Fruit fly (Drosophila melanogaster) whole organism, embryonic: ENCODE results near the gene Sfp33A3.

ENCODE experiments used
- Bgb ChIP-seq: fragments of 200-800 bp; sonication (Bioruptor generic); IDR thresholded peaks from 2 replicates; pipeline ENCODE4 v1.3.6; 2022; ENCODE audit warnings: missing biosample characterization, missing genetic modification characterization; ENCODE audit not compliant: partially characterized antibody
- CG1024 ChIP-seq: fragments of 200-800 bp; sonication (Bioruptor generic); IDR thresholded peaks from 2 replicates; pipeline ENCODE4 v1.3.6; 2022; ENCODE audit warnings: missing biosample characterization, missing genetic modification characterization
- CG10267 ChIP-seq: fragments of 200-800 bp; sonication (Bioruptor generic); optimal IDR thresholded peaks from 2 replicates; lab custom pipeline; 2018; ENCODE audit warnings: missing biosample characterization, mild to moderate bottlenecking, missing genetic modification characterization, moderate library complexity
- CG11093 ChIP-seq: fragments of 200-800 bp; sonication (Bioruptor generic); IDR thresholded peaks from 3 replicates; pipeline ENCODE4 v1.3.6; 2022; ENCODE audit warnings: missing biosample characterization, missing genetic modification characterization
- CG11398 ChIP-seq: fragments of 200-800 bp; sonication (Bioruptor generic); optimal IDR thresholded peaks from 2 replicates; lab custom pipeline; 2016; ENCODE audit warnings: missing biosample characterization, missing genetic modification characterization
- CG12071 ChIP-seq: fragments of 200-800 bp; sonication (Bioruptor generic); optimal IDR thresholded peaks from 3 replicates; lab custom pipeline; 2018; ENCODE audit warnings: missing biosample characterization, mild to moderate bottlenecking, missing genetic modification characterization
- CG12299 ChIP-seq: fragments of 200-800 bp; sonication (Bioruptor generic); optimal IDR thresholded peaks from 2 replicates; lab custom pipeline; 2018; ENCODE audit warnings: missing biosample characterization, mild to moderate bottlenecking, missing genetic modification characterization
- CG14860 ChIP-seq: fragments of 200-800 bp; sonication (Bioruptor generic); IDR thresholded peaks from 3 replicates; pipeline ENCODE4 v1.3.6; 2022; ENCODE audit warnings: missing biosample characterization, missing genetic modification characterization; ENCODE audit not compliant: partially characterized antibody
- CG17361 ChIP-seq: fragments of 200-800 bp; sonication (Bioruptor generic); IDR thresholded peaks from 3 replicates; pipeline ENCODE4 v1.3.6; 2022; ENCODE audit warnings: missing biosample characterization, missing genetic modification characterization
- CG1792 ChIP-seq: fragments of 200-800 bp; sonication (Bioruptor generic); optimal IDR thresholded peaks from 2 replicates; lab custom pipeline; 2016; ENCODE audit warnings: missing biosample characterization, missing genetic modification characterization
- CG18619 ChIP-seq: fragments of 200-800 bp; sonication (Bioruptor generic); optimal IDR thresholded peaks from 3 replicates; lab custom pipeline; 2017; ENCODE audit warnings: missing biosample characterization, mild to moderate bottlenecking, missing genetic modification characterization
- CG2120 ChIP-seq: fragments of 200-800 bp; sonication (Bioruptor generic); optimal IDR thresholded peaks from 3 replicates; lab custom pipeline; 2016; ENCODE audit warnings: missing biosample characterization, missing genetic modification characterization
- CG33213 ChIP-seq: fragments of 200-800 bp; sonication (Bioruptor generic); optimal IDR thresholded peaks from 3 replicates; lab custom pipeline; 2016; ENCODE audit warnings: missing biosample characterization, missing genetic modification characterization
- CG33557 ChIP-seq: fragments of 200-800 bp; sonication (Bioruptor generic); optimal IDR thresholded peaks from 2 replicates; lab custom pipeline; 2019; ENCODE audit warnings: missing biosample characterization, mild to moderate bottlenecking, missing genetic modification characterization, moderate library complexity
- CG4360 ChIP-seq: fragments of 200-800 bp; sonication (Bioruptor generic); IDR thresholded peaks from 2 replicates; pipeline ENCODE4 v1.3.6; 2022; ENCODE audit warnings: missing biosample characterization, missing genetic modification characterization
- CG4617 ChIP-seq: fragments of 200-800 bp; sonication (Bioruptor generic); optimal IDR thresholded peaks from 3 replicates; lab custom pipeline; 2016; ENCODE audit warnings: missing biosample characterization, missing genetic modification characterization, borderline replicate concordance
- CG6689 ChIP-seq: fragments of 200-800 bp; sonication (Bioruptor generic); IDR thresholded peaks from 2 replicates; pipeline ENCODE4 v1.3.6; 2022; ENCODE audit warnings: missing biosample characterization, missing genetic modification characterization
- CG6791 ChIP-seq: fragments of 200-800 bp; sonication (Bioruptor generic); IDR thresholded peaks from 3 replicates; pipeline ENCODE4 v1.3.6; 2022; ENCODE audit warnings: missing biosample characterization, missing genetic modification characterization; ENCODE audit not compliant: partially characterized antibody
- CG9876 ChIP-seq: fragments of 200-800 bp; sonication (Bioruptor generic); optimal IDR thresholded peaks from 2 replicates; lab custom pipeline; 2016; ENCODE audit warnings: missing biosample characterization, missing genetic modification characterization
- CHES-1-like ChIP-seq: fragments of 200-800 bp; sonication (Bioruptor generic); optimal IDR thresholded peaks from 2 replicates; lab custom pipeline; 2016; ENCODE audit warnings: missing biosample characterization, missing genetic modification characterization
- D ChIP-seq, 2 experiments: fragments of 200-800 bp in 1 of 2; fragments of >200 bp in 1 of 2; sonication (Bioruptor generic) in 1 of 2; optimal IDR thresholded peaks; 2 replicates in 1 of 2; 3 replicates in 1 of 2; lab custom pipeline; 2017; ENCODE audit warnings: mild to moderate bottlenecking in 1 of 2, missing biosample characterization in 1 of 2, missing genetic modification characterization in 1 of 2, missing genetic modification reagents in 1 of 2
- E2f1 ChIP-seq: fragments of 200-800 bp; sonication (Bioruptor generic); IDR thresholded peaks from 2 replicates; pipeline ENCODE4 v1.3.6; 2022; ENCODE audit warnings: missing biosample characterization, missing genetic modification characterization
- Ets97D ChIP-seq: fragments of 200-800 bp; sonication (Bioruptor generic); optimal IDR thresholded peaks from 3 replicates; lab custom pipeline; 2016; ENCODE audit warnings: missing biosample characterization, missing genetic modification characterization
- HmgD ChIP-seq: fragments of 200-800 bp; sonication (Bioruptor generic); optimal IDR thresholded peaks from 3 replicates; lab custom pipeline; 2016; ENCODE audit warnings: missing biosample characterization, missing genetic modification characterization
- HmgZ ChIP-seq: fragments of 200-800 bp; sonication (Bioruptor generic); optimal IDR thresholded peaks from 2 replicates; lab custom pipeline; 2018; ENCODE audit warnings: missing biosample characterization, mild to moderate bottlenecking, missing genetic modification characterization
- MBD-R2 ChIP-seq: fragments of 200-800 bp; sonication (Bioruptor generic); IDR thresholded peaks from 2 replicates; pipeline ENCODE4 v1.3.6; 2022; ENCODE audit warnings: missing biosample characterization, missing genetic modification characterization
- Med ChIP-seq: fragments of 200-800 bp; sonication (Bioruptor generic); peaks from one replicate; lab custom pipeline; 2016; ENCODE audit warnings: missing biosample characterization, missing genetic modification characterization, mild to moderate bottlenecking, inconsistent platforms, moderate library complexity
- Myb ChIP-seq: fragments of 200-800 bp; sonication (Bioruptor generic); optimal IDR thresholded peaks from 2 replicates; lab custom pipeline; 2016; ENCODE audit warnings: missing biosample characterization, missing genetic modification characterization
- Pdp1 ChIP-seq, 2 experiments: fragments of 200-800 bp; sonication (Bioruptor generic); optimal IDR thresholded peaks; 3 replicates each; lab custom pipeline; 2016; ENCODE audit warnings: missing biosample characterization in 2 of 2, missing genetic modification characterization in 2 of 2, mild to moderate bottlenecking in 1 of 2, moderate library complexity in 1 of 2
- Side ChIP-seq: fragments of 200-800 bp; sonication (Bioruptor generic); optimal IDR thresholded peaks from 2 replicates; lab custom pipeline; 2016; ENCODE audit warnings: missing biosample characterization, missing genetic modification characterization
- Sin3A ChIP-seq: fragments of >200 bp; optimal IDR thresholded peaks from 2 replicates; lab custom pipeline; 2018
- Sry-β ChIP-seq: fragments of 200-800 bp; sonication (Bioruptor generic); optimal IDR thresholded peaks from 2 replicates; lab custom pipeline; 2018; ENCODE audit warnings: missing biosample characterization, mild to moderate bottlenecking, missing genetic modification characterization, moderate library complexity
- Sry-δ ChIP-seq: fragments of 200-800 bp; sonication (Bioruptor generic); optimal IDR thresholded peaks from 2 replicates; lab custom pipeline; 2016; ENCODE audit warnings: missing biosample characterization, missing genetic modification characterization
- bcd ChIP-seq: fragments of 200-800 bp; sonication (Bioruptor generic); optimal IDR thresholded peaks from 2 replicates; lab custom pipeline; 2017; ENCODE audit warnings: missing biosample characterization, mild to moderate bottlenecking, missing genetic modification characterization
- chif ChIP-seq, 2 experiments: fragments of 200-800 bp; sonication (Bioruptor generic); optimal IDR thresholded peaks; 3 replicates each; lab custom pipeline; 2016; ENCODE audit warnings: missing biosample characterization in 2 of 2, missing genetic modification characterization in 2 of 2
- gfzf ChIP-seq: fragments of 200-800 bp; sonication (Bioruptor generic); optimal IDR thresholded peaks from 2 replicates; lab custom pipeline; 2016; ENCODE audit warnings: missing biosample characterization, mild to moderate bottlenecking, missing genetic modification characterization, moderate library complexity
- gro ChIP-seq: fragments of 200-800 bp; sonication (Bioruptor generic); optimal IDR thresholded peaks from 2 replicates; lab custom pipeline; 2016; ENCODE audit warnings: missing biosample characterization, missing genetic modification characterization
- hkb ChIP-seq, 2 experiments: fragments of 200-800 bp in 1 of 2; fragments of >200 bp in 1 of 2; sonication (Bioruptor generic) in 1 of 2; IDR thresholded peaks in 1 of 2; optimal IDR thresholded peaks in 1 of 2; 2 replicates each; pipeline versions ENCODE4 v1.3.6 to Lab custom; 2017 to 2022; ENCODE audit warnings: missing biosample characterization in 1 of 2, missing genetic modification characterization in 1 of 2
- jumu ChIP-seq: fragments of 200-800 bp; sonication (Bioruptor generic); optimal IDR thresholded peaks from 3 replicates; lab custom pipeline; 2016; ENCODE audit warnings: missing biosample characterization, missing genetic modification characterization
- lbe ChIP-seq: fragments of 200-800 bp; sonication (Bioruptor generic); optimal IDR thresholded peaks from 2 replicates; lab custom pipeline; 2016; ENCODE audit warnings: missing biosample characterization, mild to moderate bottlenecking, missing genetic modification characterization
- mam ChIP-seq: fragments of 200-800 bp; sonication (Bioruptor generic); optimal IDR thresholded peaks from 3 replicates; lab custom pipeline; 2016; ENCODE audit warnings: missing biosample characterization, missing genetic modification characterization
- p53 ChIP-seq: fragments of 200-800 bp; sonication (Bioruptor generic); optimal IDR thresholded peaks from 2 replicates; lab custom pipeline; 2016; ENCODE audit warnings: missing biosample characterization, missing genetic modification characterization
- pb ChIP-seq: fragments of 200-800 bp; sonication (Bioruptor generic); optimal IDR thresholded peaks from 3 replicates; lab custom pipeline; 2016; ENCODE audit warnings: missing biosample characterization, missing genetic modification characterization
- pho ChIP-seq: fragments of 200-800 bp; sonication (Bioruptor generic); optimal IDR thresholded peaks from 2 replicates; lab custom pipeline; 2016; ENCODE audit warnings: missing biosample characterization, missing genetic modification characterization
- pum ChIP-seq: fragments of 200-800 bp; sonication (Bioruptor generic); optimal IDR thresholded peaks from 2 replicates; lab custom pipeline; 2016; ENCODE audit warnings: missing biosample characterization, missing genetic modification characterization
- sens ChIP-seq: fragments of 200-800 bp; sonication (Bioruptor generic); peaks from one replicate; lab custom pipeline; 2016; ENCODE audit warnings: missing biosample characterization, missing genetic modification characterization
- sens-2 ChIP-seq: fragments of 200-800 bp; sonication (Bioruptor generic); IDR thresholded peaks from 2 replicates; pipeline ENCODE4 v1.3.6; 2022; ENCODE audit warnings: missing biosample characterization, missing genetic modification characterization
- sisA ChIP-seq: fragments of 200-800 bp; sonication (Bioruptor generic); IDR thresholded peaks from 2 replicates; pipeline ENCODE4 v1.3.6; 2022; ENCODE audit warnings: missing biosample characterization, missing genetic modification characterization
- ssp ChIP-seq: fragments of 200-800 bp; sonication (Bioruptor generic); IDR thresholded peaks from 2 replicates; pipeline ENCODE4 v1.3.6; 2022; ENCODE audit warnings: missing biosample characterization, missing genetic modification characterization
- tna ChIP-seq: fragments of 200-800 bp; sonication (Bioruptor generic); IDR thresholded peaks from 2 replicates; pipeline ENCODE4 v1.3.6; 2022; ENCODE audit warnings: missing biosample characterization, missing genetic modification characterization; ENCODE audit not compliant: partially characterized antibody
- zfh2 ChIP-seq: fragments of 200-800 bp; sonication (Bioruptor generic); optimal IDR thresholded peaks from 2 replicates; lab custom pipeline; 2016; ENCODE audit warnings: missing biosample characterization, missing genetic modification characterization

Gene Sfp33A3

dm6 chr2L:11829277-11829676 lies 10.4 kb upstream of the Sfp33A3 start, which contains the start of gene esc (continued):
- TF ChIP-seq D (optimal IDR thresholded peaks at IDR 0.05; lab: Kevin White, UChicago) (no peak), D (GFP tag; optimal IDR thresholded peaks at IDR 0.05; lab: Kevin White, UChicago) (no peak), pho (GFP tag; lab: Kevin White, UChicago) (peak; percentile 29), bcd (GFP tag; lab: Kevin White, UChicago) (peak; percentile 26), Myb (GFP tag; lab: Kevin White, UChicago) (peak; percentile 76), p53 (GFP tag; lab: Kevin White, UChicago) (peak; percentile 10), CG18619 (GFP tag; lab: Kevin White, UChicago) (no peak), gfzf (GFP tag; lab: Kevin White, UChicago) (peak; percentile 96), CG11398 (no peak), CG9876 (GFP tag; lab: Kevin White, UChicago) (peak; percentile 22), CHES-1-like (GFP tag; lab: Kevin White, UChicago) (peak; percentile 39), Bgb (GFP tag; lab: Robert Waterston, UW) (peak; percentile 26; the same call in 1 of the 2 replicates), E2f1 (GFP tag; lab: Robert Waterston, UW) (peak; percentile 69), ssp (GFP tag; lab: Robert Waterston, UW) (0 out of 2 replicates have a peak, but pooled peaks have one; percentile 24), Sry-δ (peak; percentile 59), chif (GFP tag; optimal IDR thresholded peaks at IDR 0.05; lab: Kevin White, UChicago) (no peak), CG33213 (GFP tag; lab: Kevin White, UChicago) (peak; percentile 70), pum (peak; percentile 14), zfh2 (GFP tag; lab: Kevin White, UChicago) (peak; percentile 53), tna (no peak), CG1792 (GFP tag; lab: Kevin White, UChicago) (peak; percentile 14), CG14860 (GFP tag; lab: Robert Waterston, UW) (no peak), CG12071 (GFP tag; lab: Kevin White, UChicago) (no peak), pb (peak; percentile 5), jumu (GFP tag; lab: Kevin White, UChicago) (peak; percentile 57), CG4360 (GFP tag; lab: Robert Waterston, UW) (no peak), hkb (optimal IDR thresholded peaks at IDR 0.05; lab: Kevin White, UChicago) (peak; percentile 9), hkb (GFP tag; IDR thresholded peaks at IDR 0.05; lab: Robert Waterston, UW) (no peak), Med (peak; percentile 93), Side (GFP tag; lab: Kevin White, UChicago) (peak; percentile 24), CG12299 (tag; lab: Kevin White, UChicago) (no peak), Ets97D (GFP tag; lab: Kevin White, UChicago) (peak; percentile 89), CG33557 (GFP tag; lab: Kevin White, UChicago) (no peak), mam (GFP tag; lab: Kevin White, UChicago) (peak; percentile 45), CG1024 (GFP tag; lab: Robert Waterston, UW) (peak; percentile 34), sens-2 (no peak), Sry-β (GFP tag; lab: Kevin White, UChicago) (no peak), CG17361 (GFP tag; lab: Robert Waterston, UW) (no peak), HmgZ (tag; lab: Kevin White, UChicago) (peak; percentile 77), gro (GFP tag; lab: Kevin White, UChicago) (peak; percentile 13), CG11093 (GFP tag; lab: Robert Waterston, UW) (no peak), CG2120 (GFP tag; lab: Kevin White, UChicago) (peak; percentile 57), MBD-R2 (GFP tag; lab: Robert Waterston, UW) (peak; percentile 78), sens (GFP tag; lab: Kevin White, UChicago) (peak; percentile 77), CG6689 (GFP tag; lab: Robert Waterston, UW) (no peak), CG4617 (GFP tag; lab: Kevin White, UChicago) (peak; percentile 56), lbe (GFP tag; lab: Kevin White, UChicago) (no peak), CG10267 (peak; percentile 97), Sin3A (lab: Kevin White, UChicago) (peak; percentile 72), Pdp1 (GFP tag; optimal IDR thresholded peaks at IDR 0.05; lab: Kevin White, UChicago) (peak in 1 of 2 experiments; percentile 30), sisA (GFP tag; lab: Robert Waterston, UW) (no peak), HmgD (GFP tag; lab: Kevin White, UChicago) (peak; percentile 65), CG6791 (peak; percentile 64; the same call in 2 of the 3 replicates)
